Worm (Caenorhabditis elegans): ENCODE data around the gene ZK1067.4.

The ZK1067.4 gene

DNA sequence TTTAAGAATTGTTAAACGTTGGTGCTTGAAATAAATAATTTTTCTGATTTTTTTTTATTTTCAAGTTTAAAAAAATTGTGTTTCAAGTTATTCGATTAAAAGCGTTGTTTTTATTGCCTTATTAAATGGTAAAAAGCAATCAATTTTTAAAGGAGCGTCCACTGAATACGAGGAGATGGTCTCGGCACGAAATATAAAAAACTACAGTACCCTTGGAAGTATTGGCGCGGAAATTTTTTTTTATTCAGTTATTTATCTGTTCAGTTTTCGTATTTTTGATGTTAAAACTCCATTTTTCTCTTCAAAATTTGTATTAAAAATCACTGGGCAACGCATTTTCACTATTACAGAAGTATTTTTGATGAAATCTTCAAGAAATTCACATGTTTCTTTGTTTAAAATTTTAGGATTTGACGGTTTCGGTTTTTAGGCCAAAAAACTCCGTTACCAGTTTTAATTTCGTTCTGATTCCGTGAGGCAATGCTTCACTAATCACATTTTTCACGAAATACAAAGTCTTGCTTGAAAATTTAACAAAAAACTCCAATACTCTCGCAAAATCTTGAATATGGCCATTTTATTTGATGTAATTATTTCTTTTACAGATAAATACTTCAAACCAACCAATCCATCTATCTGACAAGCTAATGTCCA is 3.0 kb downstream of the ZK1067.4 start, which contains the start of gene znfx-1 (continued):
- TF ChIP-seq ztf-18 (tag; optimal IDR thresholded peaks at IDR 0.05), result no peak
- TF ChIP-seq Y79H2A.3 (GFP tag; conservative IDR thresholded peaks at IDR 0.05), result no peak
- TF ChIP-seq snpc-4 (GFP tag; optimal IDR thresholded peaks at IDR 0.05), result peak; percentile 13
- peak in 3 of 4 experiments; percentile 16 to 27 (median 18) for TF ChIP-seq snpc-4 (tag; optimal IDR thresholded peaks at IDR 0.05)
- no peak for TF ChIP-seq hsf-1 (GFP tag; IDR thresholded peaks at IDR 0.05)
- TF ChIP-seq hrde-1 (tag; optimal IDR thresholded peaks at IDR 0.05; ENCODE audit: borderline replicate concordance), result no peak
- peak; percentile 84 for TF ChIP-seq snpc-3.4 (tag; optimal IDR thresholded peaks at IDR 0.05)

DNA sequence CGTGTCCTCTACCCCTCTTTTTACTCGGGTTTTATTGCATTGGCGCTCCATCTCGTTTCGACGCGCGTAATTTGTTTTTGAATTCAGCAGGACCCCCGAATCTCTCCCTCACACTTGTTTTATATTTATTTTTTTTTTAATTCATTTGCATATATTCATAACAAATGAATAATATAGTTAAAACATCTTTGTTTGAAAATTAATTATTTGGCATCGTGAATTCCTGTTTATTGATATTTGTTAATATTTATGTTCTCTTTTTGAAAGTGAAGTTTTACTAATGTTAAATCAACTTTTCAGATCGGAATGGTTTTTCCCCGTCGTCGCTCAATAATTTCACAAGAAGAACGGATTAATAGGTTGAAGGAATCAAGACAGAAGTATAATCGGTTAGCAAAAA is 12.8 kb downstream of the ZK1067.4 start, which contains the start of gene ZK1067.3:
TSS of gene ZK1067.3 (plus strand) at position 301 of the 400 bp plus-strand sequence.
- TF ChIP-seq nhr-90 (tag; optimal IDR thresholded peaks at IDR 0.05) (no peak), lsl-1 (GFP tag; optimal IDR thresholded peaks at IDR 0.05) (no peak), madf-8 (GFP tag; conservative IDR thresholded peaks at IDR 0.05) (no peak)

DNA sequence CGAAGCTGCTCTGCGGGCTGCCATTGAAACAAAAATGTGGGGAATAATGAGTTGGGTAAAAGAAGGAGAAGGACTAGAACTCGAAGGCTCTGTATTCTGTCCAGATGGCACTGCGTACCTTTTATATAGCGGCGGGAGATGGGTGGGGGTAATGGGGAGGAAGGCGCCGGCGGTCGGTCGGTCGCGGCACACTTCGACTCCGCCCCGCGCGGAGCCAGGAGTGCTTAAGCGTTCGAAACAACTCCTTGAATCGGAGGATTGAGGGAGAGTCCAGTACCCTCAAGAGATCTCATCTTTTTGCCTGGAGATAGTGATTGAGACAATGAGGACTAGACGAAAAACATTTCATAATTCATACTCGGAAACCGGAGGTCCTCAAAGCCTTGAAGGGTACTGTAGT is 17.0 kb downstream of the ZK1067.4 start, which contains the start of gene abu-14:
TSS of gene abu-14 (minus strand) at position 81 of the 400 bp plus-strand sequence.
- no peak for TF ChIP-seq tlf-1 (GFP tag; optimal IDR thresholded peaks at IDR 0.05)
- TF ChIP-seq egrh-3 (GFP tag; IDR thresholded peaks at IDR 0.05), result peak; percentile 54; the same call in 1 of the 2 replicates
- TF ChIP-seq zfh-2 (GFP tag; conservative IDR thresholded peaks at IDR 0.05), result peak; percentile 89

DNA sequence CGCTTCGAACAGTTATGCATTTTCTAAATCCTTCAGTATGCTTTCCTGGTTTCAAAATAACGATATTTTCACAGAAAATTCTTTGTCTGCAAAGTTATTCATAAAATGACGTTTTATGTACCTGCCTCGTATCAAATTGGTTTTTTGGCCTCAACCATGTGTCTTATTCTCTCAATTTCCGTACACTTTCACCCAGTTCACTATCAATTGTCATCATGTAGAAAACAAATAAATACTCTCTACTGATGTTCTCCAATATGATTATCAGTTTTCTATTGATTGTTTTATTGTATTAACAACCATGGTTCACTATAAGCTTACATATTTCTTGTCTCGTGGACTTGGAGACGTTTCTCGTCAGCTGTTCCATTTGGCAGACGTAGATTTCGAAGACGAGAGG is 21.1 kb downstream of the ZK1067.4 start, which contains the start of gene gst-13:
TSS of gene gst-13 (plus strand) at position 218 of the 400 bp plus-strand sequence.
- TF ChIP-seq tbp1 (GFP tag; optimal IDR thresholded peaks at IDR 0.05), result no peak
- TF ChIP-seq nhr-80 (tag; optimal IDR thresholded peaks at IDR 0.05), result peak; percentile 84

DNA sequence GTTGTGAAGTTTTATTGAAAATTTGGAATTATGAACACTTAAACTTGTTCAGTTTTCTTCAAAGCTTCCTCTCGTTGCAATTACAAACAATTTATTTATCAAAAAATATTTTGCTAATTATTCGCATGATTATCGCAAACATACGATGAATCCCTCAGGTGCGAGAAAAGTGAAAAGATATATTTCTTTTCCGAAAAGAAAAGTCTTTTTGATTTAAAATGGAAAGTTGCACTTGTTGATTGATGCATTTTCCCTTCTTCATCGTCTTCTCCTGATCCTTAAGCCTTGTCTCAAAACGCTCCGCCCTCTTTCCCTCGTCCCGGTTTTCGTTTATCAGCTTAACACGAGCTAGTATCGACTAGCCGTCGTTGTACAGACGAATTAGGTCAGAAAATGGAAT is 22.3 kb downstream of the ZK1067.4 start:
- TF ChIP-seq lin-54 (GFP tag; optimal IDR thresholded peaks at IDR 0.05), result no peak
- no peak for TF ChIP-seq lin-26 (GFP tag; IDR thresholded peaks at IDR 0.05)
- TF ChIP-seq ceh-79 (tag; optimal IDR thresholded peaks at IDR 0.05), result no peak
- TF ChIP-seq egrh-3 (GFP tag; IDR thresholded peaks at IDR 0.05), result no peak
- no peak for TF ChIP-seq rec-8 (tag; optimal IDR thresholded peaks at IDR 0.05)
- TF ChIP-seq attf-3 (GFP tag; conservative IDR thresholded peaks at IDR 0.05), result no peak
- TF ChIP-seq repo-1 (tag; optimal IDR thresholded peaks at IDR 0.05), result no peak

DNA sequence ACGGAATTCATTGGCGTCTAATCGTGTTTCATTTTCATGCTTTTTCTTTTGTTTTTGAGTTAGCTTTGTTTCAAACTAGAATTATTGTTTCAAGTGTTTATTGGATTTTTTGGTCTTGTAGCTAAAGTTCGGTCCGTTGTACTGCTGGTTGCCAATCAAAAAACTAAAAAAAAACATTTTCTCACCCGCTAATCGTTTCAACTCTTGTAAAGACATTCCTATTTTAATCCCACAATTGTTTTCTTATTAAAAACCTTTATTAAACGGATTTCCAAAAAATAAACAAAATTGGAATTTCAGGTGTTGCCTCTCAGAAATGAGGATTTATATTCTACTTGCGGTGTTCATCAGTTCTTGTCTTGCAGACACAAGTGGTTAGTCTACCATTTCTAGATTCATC is 22.7 kb downstream of the ZK1067.4 start, which contains the start of gene T26C5.2:
TSS of gene T26C5.2 (plus strand) at position 301 of the 400 bp plus-strand sequence.
- TF ChIP-seq B0019.2 (GFP tag; conservative IDR thresholded peaks at IDR 0.05) (no peak), sdz-38 (tag; optimal IDR thresholded peaks at IDR 0.05) (no peak), rec-8 (tag; optimal IDR thresholded peaks at IDR 0.05) (no peak), lin-54 (GFP tag; optimal IDR thresholded peaks at IDR 0.05) (no peak), B0035.1 (tag; optimal IDR thresholded peaks at IDR 0.05) (no peak), F10E7.11 (tag; optimal IDR thresholded peaks at IDR 0.05) (no peak), ztf-22 (GFP tag; optimal IDR thresholded peaks at IDR 0.05) (no peak), dpff-1 (tag; optimal IDR thresholded peaks at IDR 0.05) (no peak), lir-1 (GFP tag; conservative IDR thresholded peaks at IDR 0.05) (no peak), ztf-28 (GFP tag; IDR thresholded peaks at IDR 0.05) (no peak), F57A8.1 (GFP tag; optimal IDR thresholded peaks at IDR 0.05) (no peak), egl-44 (GFP tag; IDR thresholded peaks at IDR 0.05) (no peak), hrde-1 (tag; optimal IDR thresholded peaks at IDR 0.05; ENCODE audit: borderline replicate concordance) (no peak), ets-4 (GFP tag; optimal IDR thresholded peaks at IDR 0.05) (no peak)

Measured in whole organism, young adult.